Worm (Caenorhabditis elegans) whole organism, L1 larva: ENCODE results near the gene dhs-17.
"Not testable (repeated sequence)": the region's sequence is repeated elsewhere in the genome, so short reads cannot be mapped to it uniquely, and the experiment has no call there.

Source experiments
- C34B4.2 ChIP-seq: sonication (generic microtip); optimal IDR thresholded peaks from 2 replicates; lab custom pipeline; 2017; ENCODE audit warnings: mild to moderate bottlenecking, missing genetic modification characterization, missing compliant biosample characterization
- aha-1 ChIP-seq: fragments of 150-350 bp; optimal IDR thresholded peaks from 2 replicates; lab custom pipeline; 2014; ENCODE audit warnings: missing biosample characterization, missing genetic modification characterization
- aly-2 ChIP-seq: fragments of 150-350 bp; optimal IDR thresholded peaks from 2 replicates; lab custom pipeline; 2014; ENCODE audit warnings: missing biosample characterization, missing genetic modification characterization
- ama-1 ChIP-seq: fragments of 150-350 bp; optimal IDR thresholded peaks from 2 replicates; lab custom pipeline; 2014
- ceh-8 ChIP-seq: fragments of 200-800 bp; sonication (Bioruptor generic); optimal IDR thresholded peaks from 2 replicates; lab custom pipeline; 2018; ENCODE audit warnings: mild to moderate bottlenecking, missing genetic modification characterization, moderate library complexity, missing compliant biosample characterization
- ceh-90 ChIP-seq: sonication (generic microtip); optimal IDR thresholded peaks from 2 replicates; lab custom pipeline; 2016; ENCODE audit warnings: missing genetic modification characterization, missing compliant biosample characterization
- dpl-1 ChIP-seq, 3 experiments: fragments of 150-350 bp in 2 of 3; sonication (generic microtip) in 1 of 3; optimal IDR thresholded peaks; 2 replicates each; lab custom pipeline; 2014 to 2017; ENCODE audit warnings: missing biosample characterization in 3 of 3, missing genetic modification characterization in 3 of 3, missing genetic modification reagents in 3 of 3
- efl-1 ChIP-seq, 4 experiments: fragments of 150-350 bp; optimal IDR thresholded peaks in 3 of 4; peaks in 1 of 4; 1 replicate in 1 of 4; 2 replicates in 3 of 4; lab custom pipeline; 2014; ENCODE audit warnings: missing biosample characterization in 2 of 4, missing genetic modification characterization in 2 of 4, missing genetic modification reagents in 2 of 4
- efl-3 ChIP-seq: fragments of 200-800 bp; sonication (Bioruptor generic); optimal IDR thresholded peaks from 2 replicates; lab custom pipeline; 2018; ENCODE audit warnings: mild to moderate bottlenecking, missing genetic modification characterization, missing compliant biosample characterization
- elt-2 ChIP-seq: sonication (generic microtip); optimal IDR thresholded peaks from 2 replicates; lab custom pipeline; 2016; ENCODE audit warnings: missing genetic modification characterization, mild to moderate bottlenecking, inconsistent platforms, missing compliant biosample characterization, missing genetic modification reagents
- fkh-10 ChIP-seq: sonication (generic microtip); optimal IDR thresholded peaks from 2 replicates; lab custom pipeline; 2017; ENCODE audit warnings: missing biosample characterization, missing genetic modification reagents, missing genetic modification characterization
- fos-1 ChIP-seq: fragments of 150-350 bp; optimal IDR thresholded peaks from 2 replicates; lab custom pipeline; 2014; ENCODE audit warnings: missing biosample characterization, missing genetic modification characterization
- grh-1 ChIP-seq: fragments of 200-800 bp; sonication (Bioruptor generic); IDR thresholded peaks from 2 replicates; pipeline ENCODE4 v1.3.6; 2022; ENCODE audit warnings: missing genetic modification reagents, missing genetic modification characterization, missing compliant biosample characterization
- hlh-17 ChIP-seq: fragments of 200-800 bp; sonication (Bioruptor generic); optimal IDR thresholded peaks from 2 replicates; lab custom pipeline; 2018; ENCODE audit warnings: missing genetic modification characterization, mild to moderate bottlenecking, missing compliant biosample characterization, moderate library complexity, borderline replicate concordance
- hlh-4 ChIP-seq: sonication (generic microtip); optimal IDR thresholded peaks from 2 replicates; lab custom pipeline; 2016; ENCODE audit warnings: mild to moderate bottlenecking, missing genetic modification characterization, missing compliant biosample characterization
- hpl-2 ChIP-seq: fragments of 150-350 bp; optimal IDR thresholded peaks from 2 replicates; lab custom pipeline; 2014; ENCODE audit warnings: missing biosample characterization, missing genetic modification reagents, missing genetic modification characterization
- irx-1 ChIP-seq: sonication (generic microtip); optimal IDR thresholded peaks from 2 replicates; lab custom pipeline; 2016; ENCODE audit warnings: missing genetic modification characterization, missing compliant biosample characterization
- isw-1 ChIP-seq: fragments of 200-800 bp; sonication (Bioruptor generic); IDR thresholded peaks from 2 replicates; pipeline ENCODE4 v1.3.6; 2022; ENCODE audit warnings: missing genetic modification characterization, missing compliant biosample characterization
- lin-14 ChIP-seq: fragments of 200-800 bp; sonication (Bioruptor generic); optimal IDR thresholded peaks from 2 replicates; lab custom pipeline; 2018; ENCODE audit warnings: mild to moderate bottlenecking, missing genetic modification characterization, moderate library complexity, missing compliant biosample characterization
- lin-35 ChIP-seq, 2 experiments: fragments of 150-350 bp; optimal IDR thresholded peaks; 2 replicates each; lab custom pipeline; 2014; ENCODE audit warnings: missing biosample characterization in 2 of 2, missing genetic modification characterization in 2 of 2, missing genetic modification reagents in 2 of 2
- lin-39 ChIP-seq: fragments of 150-350 bp; optimal IDR thresholded peaks from 2 replicates; lab custom pipeline; 2014; ENCODE audit warnings: missing biosample characterization, missing genetic modification reagents, missing genetic modification characterization
- lir-3 ChIP-seq: sonication (generic microtip); optimal IDR thresholded peaks from 2 replicates; lab custom pipeline; 2016; ENCODE audit warnings: mild to moderate bottlenecking, missing genetic modification characterization, moderate library complexity, missing compliant biosample characterization; ENCODE audit not compliant: poor library complexity
- lsy-2 ChIP-seq, 2 experiments: fragments of 150-350 bp; optimal IDR thresholded peaks; 2 replicates each; lab custom pipeline; 2014; ENCODE audit warnings: missing biosample characterization in 2 of 2, missing genetic modification characterization in 2 of 2
- mab-9 ChIP-seq: fragments of 200-800 bp; sonication (Bioruptor generic); IDR thresholded peaks from 2 replicates; pipeline ENCODE4 v1.3.6; 2022; ENCODE audit warnings: missing genetic modification reagents, missing genetic modification characterization, missing compliant biosample characterization
- mef-2 ChIP-seq: fragments of 150-350 bp; optimal IDR thresholded peaks from 2 replicates; lab custom pipeline; 2014; ENCODE audit warnings: missing biosample characterization, missing genetic modification characterization
- nhr-19 ChIP-seq: fragments of 200-800 bp; sonication (Bioruptor generic); conservative IDR thresholded peaks from 2 replicates; pipeline ENCODE4 v1.3.6; 2022; ENCODE audit warnings: missing genetic modification characterization, missing compliant biosample characterization
- nhr-20 ChIP-seq: sonication (generic microtip); optimal IDR thresholded peaks from 2 replicates; lab custom pipeline; 2016; ENCODE audit warnings: mild to moderate bottlenecking, missing genetic modification characterization, missing compliant biosample characterization
- nhr-28 ChIP-seq: fragments of 150-350 bp; optimal IDR thresholded peaks from 2 replicates; lab custom pipeline; 2014; ENCODE audit warnings: missing biosample characterization, missing genetic modification characterization
- nhr-71 ChIP-seq: sonication (generic microtip); optimal IDR thresholded peaks from 2 replicates; lab custom pipeline; 2016; ENCODE audit warnings: mild to moderate bottlenecking, missing genetic modification characterization, moderate library complexity, missing compliant biosample characterization
- nhr-77 ChIP-seq: fragments of 150-350 bp; optimal IDR thresholded peaks from 2 replicates; lab custom pipeline; 2014; ENCODE audit warnings: missing biosample characterization, missing genetic modification characterization
- nhr-85 ChIP-seq: sonication (generic microtip); peaks from one replicate; lab custom pipeline; 2016; ENCODE audit warnings: missing genetic modification characterization, inconsistent platforms, missing compliant biosample characterization
- pag-3 ChIP-seq: sonication (generic microtip); optimal IDR thresholded peaks from 2 replicates; lab custom pipeline; 2017; ENCODE audit warnings: missing genetic modification characterization, mild to moderate bottlenecking, missing compliant biosample characterization, antibody characterized with exemption, borderline replicate concordance; ENCODE audit not compliant: insufficient read depth
- rnt-1 ChIP-seq: sonication (generic microtip); optimal IDR thresholded peaks from 2 replicates; lab custom pipeline; 2016; ENCODE audit warnings: mild to moderate bottlenecking, missing genetic modification characterization, moderate library complexity, missing compliant biosample characterization
- snu-23 ChIP-seq: sonication (generic microtip); optimal IDR thresholded peaks from 2 replicates; lab custom pipeline; 2016; ENCODE audit warnings: missing genetic modification characterization, missing compliant biosample characterization
- sox-4 ChIP-seq: sonication (generic microtip); optimal IDR thresholded peaks from 2 replicates; lab custom pipeline; 2016; ENCODE audit warnings: missing genetic modification characterization, missing compliant biosample characterization
- sptf-1 ChIP-seq: fragments of 150-350 bp; optimal IDR thresholded peaks from 2 replicates; lab custom pipeline; 2014; ENCODE audit warnings: missing biosample characterization, missing genetic modification characterization
- tbx-2 ChIP-seq: sonication (generic microtip); optimal IDR thresholded peaks from 2 replicates; lab custom pipeline; 2016; ENCODE audit warnings: missing genetic modification characterization, missing compliant biosample characterization
- tlp-1 ChIP-seq: fragments of 150-350 bp; optimal IDR thresholded peaks from 2 replicates; lab custom pipeline; 2014; ENCODE audit warnings: missing biosample characterization, missing genetic modification characterization
- unc-130 ChIP-seq: fragments of 150-350 bp; optimal IDR thresholded peaks from 2 replicates; lab custom pipeline; 2017; ENCODE audit warnings: missing biosample characterization, missing genetic modification characterization, inconsistent platforms
- unc-30 ChIP-seq: sonication (generic microtip); optimal IDR thresholded peaks from 2 replicates; lab custom pipeline; 2017; ENCODE audit warnings: missing biosample characterization, missing genetic modification characterization
- unc-62 ChIP-seq: fragments of 150-350 bp; optimal IDR thresholded peaks from 2 replicates; lab custom pipeline; 2014; ENCODE audit warnings: missing biosample characterization, missing genetic modification reagents, missing genetic modification characterization
- unc-86 ChIP-seq: sonication (generic microtip); optimal IDR thresholded peaks from 2 replicates; lab custom pipeline; 2016; ENCODE audit warnings: missing genetic modification characterization, missing compliant biosample characterization
- vab-15 ChIP-seq: sonication (generic microtip); optimal IDR thresholded peaks from 2 replicates; lab custom pipeline; 2017; ENCODE audit warnings: missing genotype, mild to moderate bottlenecking, missing genetic modification characterization, missing compliant biosample characterization
- zag-1 ChIP-seq: fragments of 150-350 bp; optimal IDR thresholded peaks from 2 replicates; lab custom pipeline; 2014; ENCODE audit warnings: missing biosample characterization, missing genetic modification characterization
- ztf-11 ChIP-seq, 2 experiments: sonication (generic microtip); optimal IDR thresholded peaks; 2 replicates each; lab custom pipeline; 2016 to 2017; ENCODE audit warnings: missing genetic modification characterization in 2 of 2, missing biosample characterization in 1 of 2, missing compliant biosample characterization in 1 of 2

The dhs-17 gene

DNA sequence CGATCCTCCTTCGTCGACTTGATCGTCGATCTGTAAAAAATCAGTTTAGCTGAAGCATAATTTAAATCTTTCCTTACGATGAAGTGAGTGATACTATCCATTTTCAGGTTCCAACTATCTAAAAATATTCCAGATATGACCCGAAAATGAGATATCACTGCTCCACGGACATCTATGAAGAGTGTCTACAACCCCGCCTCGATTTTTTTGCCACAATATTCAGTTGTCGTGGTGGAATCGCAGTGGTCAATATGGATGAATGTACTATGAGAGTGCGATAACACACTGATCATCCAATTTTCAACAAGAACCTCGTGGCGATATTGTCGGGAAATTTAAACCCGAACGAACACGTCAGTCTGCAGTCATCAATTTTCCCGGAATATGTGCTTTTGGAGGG, 6.8 kb upstream of the dhs-17 start, which contains the start of gene R01B10.2:
Gene R01B10.2, minus strand, starts transcription at position 101 of the 400 bp plus-strand sequence.
- TF ChIP-seq mab-9 (no peak), mef-2 (tag; lab: Kevin White, UChicago) (no peak), nhr-85 (tag; lab: Kevin White, UChicago) (no peak), unc-62 (GFP tag; lab: Kevin White, UChicago) (no peak), lin-35 (GFP tag; optimal IDR thresholded peaks at IDR 0.05; lab: Kevin White, UChicago) (no peak), isw-1 (no peak), ceh-8 (GFP tag; lab: Kevin White, UChicago) (no peak), ama-1 (no peak), hpl-2 (GFP tag; lab: Kevin White, UChicago) (no peak), hlh-17 (no peak), sptf-1 (tag; lab: Kevin White, UChicago) (no peak), nhr-71 (tag; lab: Kevin White, UChicago) (no peak), nhr-28 (tag; lab: Kevin White, UChicago) (no peak), grh-1 (GFP tag; lab: Robert Waterston, UW) (no peak), lir-3 (tag; lab: Kevin White, UChicago) (no peak), efl-1 (optimal IDR thresholded peaks at IDR 0.05; lab: Kevin White, UChicago) (no peak), efl-1 (GFP tag; optimal IDR thresholded peaks at IDR 0.05 in 1 of 2; lab: Kevin White, UChicago) (no peak)

ce11 chrV:6038405-6039151, 4.0 kb upstream of the dhs-17 start, which contains the start of gene F29G9.1:
F29G9.1 (plus strand) TSS chrV:6039101.
- TF ChIP-seq unc-30, unc-86, rnt-1 (tag; lab: Kevin White, UChicago): not testable (repeated sequence)

- TF ChIP-seq hlh-4 (tag; lab: Kevin White, UChicago) (no peak), aha-1 (tag; lab: Kevin White, UChicago) (no peak), vab-15 (tag; lab: Kevin White, UChicago) (no peak), zag-1 (no peak), efl-1 (optimal IDR thresholded peaks at IDR 0.05; lab: Kevin White, UChicago) (no peak), efl-1 (GFP tag; optimal IDR thresholded peaks at IDR 0.05 in 1 of 2; lab: Kevin White, UChicago) (no peak), nhr-19 (GFP tag; lab: Robert Waterston, UW) (no peak), elt-2 (tag; lab: Kevin White, UChicago) (no peak), lin-39 (no peak), rnt-1 (tag; lab: Kevin White, UChicago) (no peak), pag-3 (tag; lab: Kevin White, UChicago) (no peak), aly-2 (no peak), ceh-90 (tag; lab: Kevin White, UChicago) (no peak), ceh-8 (GFP tag; lab: Kevin White, UChicago) (no peak), C34B4.2 (tag; lab: Kevin White, UChicago) (no peak)
Observed at ce11 chrV:6036547-6036946, 1.9 kb upstream of the dhs-17 start.

ce11 chrV:6033512-6033911, 1.1 kb downstream of the dhs-17 start:
- peak; percentile 91 for TF ChIP-seq lin-14
- TF ChIP-seq unc-62 (GFP tag; lab: Kevin White, UChicago) = no peak
- peak; percentile 20 for TF ChIP-seq unc-130
- TF ChIP-seq fkh-10 = peak; percentile 26
- peak in 1 of 2 experiments; percentile 47 for TF ChIP-seq lsy-2 (tag; optimal IDR thresholded peaks at IDR 0.05; lab: Kevin White, UChicago)
- TF ChIP-seq dpl-1 (GFP tag; optimal IDR thresholded peaks at IDR 0.05; lab: Kevin White, UChicago) = peak in 1 of 3 experiments; percentile 21
- no peak for TF ChIP-seq nhr-20 (tag; lab: Kevin White, UChicago)
- peak; percentile 11 for TF ChIP-seq tbx-2
- no peak for TF ChIP-seq irx-1 (tag; lab: Kevin White, UChicago)
- peak in 1 of 2 experiments; percentile 16 for TF ChIP-seq efl-1 (optimal IDR thresholded peaks at IDR 0.05; lab: Kevin White, UChicago)
- no peak for TF ChIP-seq efl-1 (GFP tag; optimal IDR thresholded peaks at IDR 0.05 in 1 of 2; lab: Kevin White, UChicago)
- TF ChIP-seq tlp-1 (tag; lab: Kevin White, UChicago) = no peak
- TF ChIP-seq nhr-71 (tag; lab: Kevin White, UChicago) = peak; percentile 40
- peak; percentile 4 for TF ChIP-seq snu-23
- TF ChIP-seq unc-86 (tag; lab: Kevin White, UChicago) = no peak
- no peak for TF ChIP-seq zag-1
- TF ChIP-seq ztf-11 (tag; optimal IDR thresholded peaks at IDR 0.05; lab: Kevin White, UChicago) = no peak
- no peak for TF ChIP-seq fos-1
- TF ChIP-seq nhr-77 = no peak
- TF ChIP-seq aha-1 (tag; lab: Kevin White, UChicago) = no peak
- no peak for TF ChIP-seq sox-4
- no peak for TF ChIP-seq efl-3 (GFP tag; lab: Kevin White, UChicago)
